Worm (Caenorhabditis elegans) whole organism, L1 larva: ENCODE results near the gene T22F3.12.
"Not testable (repeated sequence)": the region's sequence is repeated elsewhere in the genome, so short reads cannot be mapped to it uniquely, and the experiment has no call there.

Source experiments
- C16A3.4 ChIP-seq: fragments of 150-350 bp; optimal IDR thresholded peaks from 2 replicates; lab custom pipeline; 2014; ENCODE audit warnings: missing biosample characterization, missing genetic modification characterization
- F16B12.6 ChIP-seq: fragments of 150-350 bp; optimal IDR thresholded peaks from 2 replicates; lab custom pipeline; 2014; ENCODE audit warnings: missing biosample characterization, missing genetic modification characterization
- Y116A8C.19 ChIP-seq: sonication (generic microtip); optimal IDR thresholded peaks from 2 replicates; lab custom pipeline; 2016; ENCODE audit warnings: missing compliant biosample characterization, missing genetic modification characterization, borderline replicate concordance
- alr-1 ChIP-seq: fragments of 200-800 bp; sonication (Bioruptor generic); optimal IDR thresholded peaks from 2 replicates; lab custom pipeline; 2018; ENCODE audit warnings: borderline replicate concordance, mild to moderate bottlenecking, missing genetic modification characterization, missing compliant biosample characterization
- aly-2 ChIP-seq: fragments of 150-350 bp; optimal IDR thresholded peaks from 2 replicates; lab custom pipeline; 2014; ENCODE audit warnings: missing biosample characterization, missing genetic modification characterization
- blmp-1 ChIP-seq: fragments of 150-350 bp; optimal IDR thresholded peaks from 2 replicates; lab custom pipeline; 2014; ENCODE audit warnings: missing biosample characterization, missing genetic modification characterization
- ceh-82 ChIP-seq, 3 experiments: fragments of 150-350 bp in 1 of 3; sonication (generic microtip) in 2 of 3; optimal IDR thresholded peaks; 2 replicates each; lab custom pipeline; 2014 to 2017; ENCODE audit warnings: missing biosample characterization in 3 of 3, missing genetic modification characterization in 3 of 3
- ceh-88 ChIP-seq: fragments of 200-800 bp; sonication (Bioruptor generic); IDR thresholded peaks from 2 replicates; pipeline ENCODE4 v1.3.6; 2022; ENCODE audit warnings: missing genetic modification characterization, missing compliant biosample characterization
- dpl-1 ChIP-seq, 3 experiments: fragments of 150-350 bp in 2 of 3; sonication (generic microtip) in 1 of 3; optimal IDR thresholded peaks; 2 replicates each; lab custom pipeline; 2014 to 2017; ENCODE audit warnings: missing biosample characterization in 3 of 3, missing genetic modification characterization in 3 of 3, missing genetic modification reagents in 3 of 3
- efl-1 ChIP-seq, 4 experiments: fragments of 150-350 bp; optimal IDR thresholded peaks in 3 of 4; peaks in 1 of 4; 1 replicate in 1 of 4; 2 replicates in 3 of 4; lab custom pipeline; 2014; ENCODE audit warnings: missing biosample characterization in 2 of 4, missing genetic modification characterization in 2 of 4, missing genetic modification reagents in 2 of 4
- egl-27 ChIP-seq, 2 experiments: fragments of 150-350 bp in 1 of 2; sonication (generic microtip); optimal IDR thresholded peaks; 3 replicates each; lab custom pipeline; 2017 to 2018; ENCODE audit warnings: missing biosample characterization in 2 of 2, missing genetic modification characterization in 2 of 2, missing genetic modification reagents in 2 of 2
- fkh-10 ChIP-seq: sonication (generic microtip); optimal IDR thresholded peaks from 2 replicates; lab custom pipeline; 2017; ENCODE audit warnings: missing biosample characterization, missing genetic modification reagents, missing genetic modification characterization
- fkh-4 ChIP-seq: sonication (generic microtip); optimal IDR thresholded peaks from 2 replicates; lab custom pipeline; 2016; ENCODE audit warnings: missing compliant biosample characterization, missing genetic modification characterization, borderline replicate concordance
- hlh-17 ChIP-seq: fragments of 200-800 bp; sonication (Bioruptor generic); optimal IDR thresholded peaks from 2 replicates; lab custom pipeline; 2018; ENCODE audit warnings: missing genetic modification characterization, mild to moderate bottlenecking, missing compliant biosample characterization, moderate library complexity, borderline replicate concordance
- hpl-2 ChIP-seq: fragments of 150-350 bp; optimal IDR thresholded peaks from 2 replicates; lab custom pipeline; 2014; ENCODE audit warnings: missing biosample characterization, missing genetic modification reagents, missing genetic modification characterization
- lin-15B ChIP-seq: fragments of 150-350 bp; sonication (generic microtip); optimal IDR thresholded peaks from 3 replicates; lab custom pipeline; 2014; ENCODE audit warnings: missing biosample characterization, missing genetic modification characterization
- lin-39 ChIP-seq: fragments of 150-350 bp; optimal IDR thresholded peaks from 2 replicates; lab custom pipeline; 2014; ENCODE audit warnings: missing biosample characterization, missing genetic modification reagents, missing genetic modification characterization
- lsy-2 ChIP-seq, 2 experiments: fragments of 150-350 bp; optimal IDR thresholded peaks; 2 replicates each; lab custom pipeline; 2014; ENCODE audit warnings: missing biosample characterization in 2 of 2, missing genetic modification characterization in 2 of 2
- nhr-20 ChIP-seq: sonication (generic microtip); optimal IDR thresholded peaks from 2 replicates; lab custom pipeline; 2016; ENCODE audit warnings: mild to moderate bottlenecking, missing genetic modification characterization, missing compliant biosample characterization
- nhr-47 ChIP-seq: sonication (generic microtip); optimal IDR thresholded peaks from 2 replicates; lab custom pipeline; 2016; ENCODE audit warnings: mild to moderate bottlenecking, missing genetic modification characterization, moderate library complexity, missing compliant biosample characterization
- nhr-71 ChIP-seq: sonication (generic microtip); optimal IDR thresholded peaks from 2 replicates; lab custom pipeline; 2016; ENCODE audit warnings: mild to moderate bottlenecking, missing genetic modification characterization, moderate library complexity, missing compliant biosample characterization
- nhr-77 ChIP-seq: fragments of 150-350 bp; optimal IDR thresholded peaks from 2 replicates; lab custom pipeline; 2014; ENCODE audit warnings: missing biosample characterization, missing genetic modification characterization
- nhr-84 ChIP-seq: sonication (generic microtip); optimal IDR thresholded peaks from 2 replicates; lab custom pipeline; 2017; ENCODE audit warnings: missing biosample characterization, missing genetic modification characterization
- nhr-85 ChIP-seq: sonication (generic microtip); peaks from one replicate; lab custom pipeline; 2016; ENCODE audit warnings: missing genetic modification characterization, inconsistent platforms, missing compliant biosample characterization
- nhr-90 ChIP-seq: sonication (generic microtip); optimal IDR thresholded peaks from 2 replicates; lab custom pipeline; 2016; ENCODE audit warnings: mild to moderate bottlenecking, missing genetic modification characterization, missing compliant biosample characterization; ENCODE audit not compliant: poor library complexity
- snpc-4 ChIP-seq: fragments of 150-350 bp; optimal IDR thresholded peaks from 2 replicates; lab custom pipeline; 2014; ENCODE audit warnings: missing biosample characterization, missing genetic modification characterization
- sup-37 ChIP-seq: fragments of 200-800 bp; sonication (Bioruptor generic); optimal IDR thresholded peaks from 2 replicates; lab custom pipeline; 2018; ENCODE audit warnings: mild to moderate bottlenecking, missing genetic modification characterization, missing compliant biosample characterization
- tbx-2 ChIP-seq: sonication (generic microtip); optimal IDR thresholded peaks from 2 replicates; lab custom pipeline; 2016; ENCODE audit warnings: missing genetic modification characterization, missing compliant biosample characterization
- tlp-1 ChIP-seq: fragments of 150-350 bp; optimal IDR thresholded peaks from 2 replicates; lab custom pipeline; 2014; ENCODE audit warnings: missing biosample characterization, missing genetic modification characterization
- unc-62 ChIP-seq: fragments of 150-350 bp; optimal IDR thresholded peaks from 2 replicates; lab custom pipeline; 2014; ENCODE audit warnings: missing biosample characterization, missing genetic modification reagents, missing genetic modification characterization
- unc-86 ChIP-seq: sonication (generic microtip); optimal IDR thresholded peaks from 2 replicates; lab custom pipeline; 2016; ENCODE audit warnings: missing genetic modification characterization, missing compliant biosample characterization
- vab-15 ChIP-seq: sonication (generic microtip); optimal IDR thresholded peaks from 2 replicates; lab custom pipeline; 2017; ENCODE audit warnings: missing genotype, mild to moderate bottlenecking, missing genetic modification characterization, missing compliant biosample characterization
- zag-1 ChIP-seq: fragments of 150-350 bp; optimal IDR thresholded peaks from 2 replicates; lab custom pipeline; 2014; ENCODE audit warnings: missing biosample characterization, missing genetic modification characterization

Gene T22F3.12

DNA sequence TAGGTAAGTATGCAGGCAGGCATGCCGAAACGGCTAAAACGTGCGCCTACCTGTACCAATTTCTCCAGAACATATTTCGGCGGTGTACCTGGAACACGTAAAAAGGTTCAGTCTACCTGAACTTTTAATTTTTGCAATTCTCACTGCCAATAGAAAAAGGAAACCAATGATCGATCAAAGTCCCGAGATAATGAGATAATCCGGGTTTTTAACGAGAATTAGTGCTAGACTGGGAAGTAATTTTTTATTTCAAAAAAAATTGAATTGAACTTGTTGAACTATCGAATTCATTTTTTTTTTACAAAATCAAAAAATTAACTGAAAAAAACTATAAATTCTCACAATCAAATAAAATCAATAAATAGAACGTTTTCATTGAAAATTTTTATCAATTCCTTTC lies 8.6 kb upstream of the T22F3.12 start, which contains the start of gene T22F3.7:
TSS of gene T22F3.7 (minus strand) at position 101 of the 400 bp plus-strand sequence.
- TF ChIP-seq nhr-47 (no peak), ceh-82 (tag; optimal IDR thresholded peaks at IDR 0.05; lab: Kevin White, UChicago) (no peak), blmp-1 (tag; lab: Kevin White, UChicago) (no peak), ceh-88 (GFP tag; lab: Robert Waterston, UW) (no peak), nhr-77 (tag; lab: Kevin White, UChicago) (no peak), lsy-2 (tag; optimal IDR thresholded peaks at IDR 0.05; lab: Kevin White, UChicago) (no peak), dpl-1 (GFP tag; optimal IDR thresholded peaks at IDR 0.05; lab: Kevin White, UChicago) (no peak), C16A3.4 (tag; lab: Kevin White, UChicago) (no peak), sup-37 (GFP tag; lab: Kevin White, UChicago) (no peak), unc-86 (tag; lab: Kevin White, UChicago) (no peak), lin-15B (no peak), nhr-84 (tag; lab: Kevin White, UChicago) (no peak), hlh-17 (GFP tag; lab: Kevin White, UChicago) (no peak), egl-27 (tag; optimal IDR thresholded peaks at IDR 0.05; lab: Kevin White, UChicago) (no peak), hpl-2 (GFP tag; lab: Kevin White, UChicago) (no peak), tbx-2 (tag; lab: Kevin White, UChicago) (no peak), efl-1 (optimal IDR thresholded peaks at IDR 0.05; lab: Kevin White, UChicago) (no peak), efl-1 (GFP tag; optimal IDR thresholded peaks at IDR 0.05 in 1 of 2; lab: Kevin White, UChicago) (no peak), nhr-71 (tag; lab: Kevin White, UChicago) (no peak), fkh-4 (tag; lab: Kevin White, UChicago) (no peak), nhr-90 (tag; lab: Kevin White, UChicago) (no peak)

DNA sequence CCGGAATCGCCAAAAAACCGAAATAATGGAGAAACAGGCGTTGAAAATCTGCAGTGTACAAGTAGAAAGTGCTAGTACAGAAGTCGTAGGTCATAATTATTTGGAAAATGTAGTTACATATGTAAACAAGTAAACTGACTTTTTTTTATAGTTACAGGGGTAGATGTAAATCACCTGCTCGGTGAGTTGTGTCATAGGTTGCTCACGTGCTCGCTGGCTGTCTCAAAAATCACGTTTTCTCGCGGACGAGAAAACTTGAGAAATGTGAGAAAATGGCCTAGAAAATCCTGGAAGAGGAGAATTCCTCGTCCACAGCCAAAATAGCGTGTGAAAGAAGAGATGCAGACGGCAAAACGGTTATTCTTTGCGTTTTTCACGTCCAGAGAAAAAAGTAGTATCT lies 5.1 kb upstream of the T22F3.12 start, which contains the start of gene srh-212:
TSS of gene srh-212 (minus strand) at position 101 of the 400 bp plus-strand sequence.
- TF ChIP-seq nhr-71 (tag; lab: Kevin White, UChicago); snpc-4; F16B12.6 (tag; lab: Kevin White, UChicago): not testable (repeated sequence)

DNA sequence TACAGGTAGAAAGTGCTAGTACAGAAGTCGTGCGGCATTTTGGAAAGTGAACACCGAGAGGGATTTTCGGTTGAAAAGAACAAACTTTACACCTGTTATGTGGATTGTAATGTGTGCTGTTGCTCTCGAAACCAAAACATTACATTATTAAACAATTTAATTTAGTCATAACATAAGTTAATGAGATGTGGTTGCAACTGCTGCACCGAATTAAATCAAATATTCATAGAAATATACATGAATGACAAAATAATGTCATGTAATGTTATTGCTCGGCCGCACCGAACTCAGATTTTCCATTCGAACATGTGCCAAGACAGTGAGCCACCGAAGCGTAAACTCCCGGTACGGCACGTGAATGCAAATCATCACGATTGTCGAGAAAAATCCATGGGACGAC lies 2.9 kb upstream of the T22F3.12 start, which contains the start of gene srh-213:
TSS of gene srh-213 (minus strand) at position 101 of the 400 bp plus-strand sequence.
- no peak for TF ChIP-seq alr-1
- TF ChIP-seq fkh-10 (GFP tag; lab: Kevin White, UChicago): no peak
- no peak for TF ChIP-seq zag-1 (tag; lab: Kevin White, UChicago)
- TF ChIP-seq nhr-20 (tag; lab: Kevin White, UChicago): no peak
- TF ChIP-seq Y116A8C.19 (tag; lab: Kevin White, UChicago): no peak
- no peak for TF ChIP-seq unc-62
- no peak for TF ChIP-seq efl-1 (optimal IDR thresholded peaks at IDR 0.05; lab: Kevin White, UChicago)
- no peak for TF ChIP-seq efl-1 (GFP tag; optimal IDR thresholded peaks at IDR 0.05 in 1 of 2; lab: Kevin White, UChicago)
- TF ChIP-seq tlp-1 (tag; lab: Kevin White, UChicago): no peak
- TF ChIP-seq nhr-85: no peak
- no peak for TF ChIP-seq vab-15 (tag; lab: Kevin White, UChicago)
- no peak for TF ChIP-seq lin-39 (tag; lab: Kevin White, UChicago)
- no peak for TF ChIP-seq egl-27 (tag; optimal IDR thresholded peaks at IDR 0.05; lab: Kevin White, UChicago)
- no peak for TF ChIP-seq blmp-1 (tag; lab: Kevin White, UChicago)
- TF ChIP-seq, all 84 proteins: peak for 0

DNA sequence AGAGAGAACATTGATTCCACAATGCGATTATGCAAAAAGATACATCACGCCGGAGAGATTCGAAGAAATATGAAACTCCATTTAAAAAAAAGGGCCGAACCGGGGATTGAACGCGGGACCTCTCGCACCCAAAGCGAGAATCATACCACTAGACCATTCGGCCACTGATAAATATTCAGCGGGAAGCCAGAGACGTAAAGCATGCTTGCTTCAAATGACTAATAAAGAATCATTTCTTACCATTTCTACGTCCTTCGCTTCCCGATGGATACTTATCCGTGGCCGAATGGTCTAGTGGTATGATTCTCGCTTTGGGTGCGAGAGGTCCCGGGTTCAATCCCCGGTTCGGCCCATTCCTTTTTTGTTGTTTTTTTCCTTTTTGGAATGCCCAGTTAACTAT lies 3.8 kb downstream of the T22F3.12 start:
- TF ChIP-seq aly-2 (tag; lab: Kevin White, UChicago) (no peak), efl-1 (optimal IDR thresholded peaks at IDR 0.05; lab: Kevin White, UChicago) (no peak), efl-1 (GFP tag; optimal IDR thresholded peaks at IDR 0.05 in 1 of 2; lab: Kevin White, UChicago) (peak in 1 of 2 experiments; percentile 16)
